Worm (Caenorhabditis elegans) whole organism, late embryonic: Measurements from ENCODE around the gene F58G11.4.

Source experiments
- C38D4.7 ChIP-seq: fragments of 200-800 bp; sonication (Bioruptor generic); optimal IDR thresholded peaks from 2 replicates; lab custom pipeline; 2018; ENCODE audit warnings: mild to moderate bottlenecking, missing genetic modification characterization, moderate library complexity, missing compliant biosample characterization
- K02D7.2 ChIP-seq: sonication (generic microtip); optimal IDR thresholded peaks from 2 replicates; lab custom pipeline; 2017; ENCODE audit warnings: mild to moderate bottlenecking, missing genetic modification characterization, missing compliant biosample characterization
- T23F11.4 ChIP-seq: fragments of 200-800 bp; sonication (Bioruptor generic); optimal IDR thresholded peaks from 2 replicates; lab custom pipeline; 2018; ENCODE audit warnings: mild to moderate bottlenecking, missing genetic modification characterization, missing compliant biosample characterization
- Y22D7AL.16 ChIP-seq: sonication (generic microtip); optimal IDR thresholded peaks from 2 replicates; lab custom pipeline; 2016; ENCODE audit warnings: missing genetic modification characterization, missing compliant biosample characterization
- ahr-1 ChIP-seq: sonication (generic microtip); optimal IDR thresholded peaks from 2 replicates; lab custom pipeline; 2016; ENCODE audit warnings: missing genetic modification characterization, missing compliant biosample characterization
- ama-1 ChIP-seq: fragments of 150-350 bp; optimal IDR thresholded peaks from 2 replicates; lab custom pipeline; 2014
- ceh-14 ChIP-seq: sonication (generic microtip); optimal IDR thresholded peaks from 2 replicates; lab custom pipeline; 2016; ENCODE audit warnings: missing genotype, missing genetic modification characterization, missing compliant biosample characterization
- ceh-18 ChIP-seq: sonication (generic microtip); optimal IDR thresholded peaks from 2 replicates; lab custom pipeline; 2016; ENCODE audit warnings: missing genetic modification characterization, missing compliant biosample characterization
- ceh-19 ChIP-seq: fragments of 200-800 bp; sonication (Bioruptor generic); optimal IDR thresholded peaks from 2 replicates; lab custom pipeline; 2018; ENCODE audit warnings: mild to moderate bottlenecking, missing genetic modification characterization, missing compliant biosample characterization
- ceh-2 ChIP-seq: sonication (generic microtip); optimal IDR thresholded peaks from 2 replicates; lab custom pipeline; 2016; ENCODE audit warnings: missing genotype, missing genetic modification characterization, missing compliant biosample characterization
- ceh-22 ChIP-seq: sonication (generic microtip); optimal IDR thresholded peaks from 2 replicates; lab custom pipeline; 2017; ENCODE audit warnings: missing biosample characterization, missing genetic modification characterization
- ceh-24 ChIP-seq: sonication (generic microtip); optimal IDR thresholded peaks from 2 replicates; lab custom pipeline; 2016; ENCODE audit warnings: mild to moderate bottlenecking, missing genetic modification characterization, missing compliant biosample characterization
- ceh-34 ChIP-seq: sonication (generic microtip); optimal IDR thresholded peaks from 2 replicates; lab custom pipeline; 2016; ENCODE audit warnings: mild to moderate bottlenecking, missing genetic modification characterization, missing compliant biosample characterization
- ceh-45 ChIP-seq: fragments of 200-800 bp; sonication (Bioruptor generic); IDR thresholded peaks from 2 replicates; pipeline ENCODE4 v1.3.6; 2022; ENCODE audit warnings: missing genetic modification reagents, missing genetic modification characterization, missing compliant biosample characterization
- ceh-48 ChIP-seq: sonication (generic microtip); optimal IDR thresholded peaks from 2 replicates; lab custom pipeline; 2016; ENCODE audit warnings: missing genetic modification characterization, inconsistent platforms, missing compliant biosample characterization
- ceh-6 ChIP-seq: fragments of 200-800 bp; sonication (Bioruptor generic); optimal IDR thresholded peaks from 2 replicates; lab custom pipeline; 2018; ENCODE audit warnings: mild to moderate bottlenecking, missing genetic modification characterization, missing compliant biosample characterization
- che-1 ChIP-seq: sonication (generic microtip); optimal IDR thresholded peaks from 2 replicates; lab custom pipeline; 2016; ENCODE audit warnings: mild to moderate bottlenecking, missing genetic modification characterization, missing compliant biosample characterization
- dve-1 ChIP-seq: sonication (generic microtip); optimal IDR thresholded peaks from 2 replicates; lab custom pipeline; 2017; ENCODE audit warnings: antibody characterized with exemption, mild to moderate bottlenecking, missing genetic modification characterization, missing compliant biosample characterization
- elt-2 ChIP-seq: sonication (generic microtip); optimal IDR thresholded peaks from 2 replicates; lab custom pipeline; 2016; ENCODE audit warnings: missing genetic modification reagents, missing genetic modification characterization, missing compliant biosample characterization
- elt-4 ChIP-seq: sonication (generic microtip); optimal IDR thresholded peaks from 2 replicates; lab custom pipeline; 2016; ENCODE audit warnings: missing genetic modification characterization, missing compliant biosample characterization
- fax-1 ChIP-seq: sonication (generic microtip); optimal IDR thresholded peaks from 2 replicates; lab custom pipeline; 2016; ENCODE audit warnings: missing genotype, missing genetic modification characterization, missing compliant biosample characterization
- fkh-6 ChIP-seq: sonication (generic microtip); optimal IDR thresholded peaks from 2 replicates; lab custom pipeline; 2016; ENCODE audit warnings: missing genetic modification characterization, missing compliant biosample characterization
- gmeb-2 ChIP-seq: sonication (generic microtip); optimal IDR thresholded peaks from 2 replicates; lab custom pipeline; 2016; ENCODE audit warnings: missing genetic modification characterization, inconsistent platforms, missing compliant biosample characterization
- hlh-13 ChIP-seq: fragments of 200-800 bp; sonication (Bioruptor generic); optimal IDR thresholded peaks from 2 replicates; lab custom pipeline; 2018; ENCODE audit warnings: mild to moderate bottlenecking, missing genetic modification characterization, missing compliant biosample characterization
- hlh-15 ChIP-seq: sonication (generic microtip); optimal IDR thresholded peaks from 2 replicates; lab custom pipeline; 2016; ENCODE audit warnings: missing genetic modification characterization, missing compliant biosample characterization
- hlh-6 ChIP-seq: sonication (generic microtip); optimal IDR thresholded peaks from 2 replicates; lab custom pipeline; 2016; ENCODE audit warnings: missing genotype, missing genetic modification characterization, missing compliant biosample characterization
- madf-2 ChIP-seq: sonication (generic microtip); optimal IDR thresholded peaks from 2 replicates; lab custom pipeline; 2017; ENCODE audit warnings: missing genetic modification characterization, missing compliant biosample characterization
- mec-3 ChIP-seq: sonication (generic microtip); optimal IDR thresholded peaks from 2 replicates; lab custom pipeline; 2016; ENCODE audit warnings: borderline replicate concordance, missing genetic modification characterization, missing compliant biosample characterization
- nhr-11 ChIP-seq: fragments of 150-350 bp; optimal IDR thresholded peaks from 2 replicates; lab custom pipeline; 2014; ENCODE audit warnings: missing biosample characterization, missing genetic modification characterization
- nhr-232 ChIP-seq: sonication (generic microtip); optimal IDR thresholded peaks from 2 replicates; lab custom pipeline; 2016; ENCODE audit warnings: missing genetic modification characterization, missing compliant biosample characterization
- npax-4 ChIP-seq: sonication (generic microtip); optimal IDR thresholded peaks from 2 replicates; lab custom pipeline; 2016; ENCODE audit warnings: missing genetic modification characterization, missing compliant biosample characterization
- odd-2 ChIP-seq: sonication (generic microtip); optimal IDR thresholded peaks from 2 replicates; lab custom pipeline; 2017; ENCODE audit warnings: antibody characterized with exemption, mild to moderate bottlenecking, missing genetic modification characterization, missing compliant biosample characterization
- pag-3 ChIP-seq: sonication (generic microtip); optimal IDR thresholded peaks from 2 replicates; lab custom pipeline; 2016; ENCODE audit warnings: missing compliant biosample characterization, missing genetic modification characterization, borderline replicate concordance
- pat-9 ChIP-seq: fragments of 200-800 bp; sonication (Bioruptor generic); optimal IDR thresholded peaks from 2 replicates; lab custom pipeline; 2018; ENCODE audit warnings: mild to moderate bottlenecking, missing genetic modification characterization, moderate library complexity, missing compliant biosample characterization
- pax-1 ChIP-seq: fragments of 150-350 bp; optimal IDR thresholded peaks from 2 replicates; lab custom pipeline; 2014; ENCODE audit warnings: missing biosample characterization, missing genetic modification characterization
- pros-1 ChIP-seq: fragments of 150-350 bp; optimal IDR thresholded peaks from 2 replicates; lab custom pipeline; 2014; ENCODE audit warnings: missing biosample characterization, missing genetic modification reagents, missing genetic modification characterization
- ref-2 ChIP-seq: sonication (generic microtip); optimal IDR thresholded peaks from 2 replicates; lab custom pipeline; 2016; ENCODE audit warnings: missing genetic modification characterization, missing compliant biosample characterization
- rnt-1 ChIP-seq: sonication (generic microtip); optimal IDR thresholded peaks from 2 replicates; lab custom pipeline; 2016; ENCODE audit warnings: missing genetic modification characterization, missing compliant biosample characterization
- sox-2 ChIP-seq: fragments of 200-800 bp; sonication (Bioruptor generic); IDR thresholded peaks from 2 replicates; pipeline ENCODE4 v1.3.6; 2022; ENCODE audit warnings: missing genetic modification reagents, missing genetic modification characterization, missing compliant biosample characterization
- sox-4 ChIP-seq: sonication (generic microtip); optimal IDR thresholded peaks from 2 replicates; lab custom pipeline; 2017; ENCODE audit warnings: mild to moderate bottlenecking, missing genetic modification characterization, inconsistent platforms, missing compliant biosample characterization
- syd-9 ChIP-seq: sonication (generic microtip); optimal IDR thresholded peaks from 2 replicates; lab custom pipeline; 2016; ENCODE audit warnings: mild to moderate bottlenecking, missing genetic modification characterization, moderate library complexity, missing compliant biosample characterization
- tbx-2 ChIP-seq: sonication (generic microtip); optimal IDR thresholded peaks from 2 replicates; lab custom pipeline; 2016; ENCODE audit warnings: missing genetic modification characterization, missing compliant biosample characterization
- tbx-7 ChIP-seq: sonication (generic microtip); optimal IDR thresholded peaks from 2 replicates; lab custom pipeline; 2016; ENCODE audit warnings: missing genotype, missing genetic modification characterization, missing compliant biosample characterization
- ttx-3 ChIP-seq: sonication (generic microtip); optimal IDR thresholded peaks from 2 replicates; lab custom pipeline; 2016; ENCODE audit warnings: missing genetic modification reagents, missing genetic modification characterization, missing compliant biosample characterization
- unc-42 ChIP-seq: sonication (generic microtip); optimal IDR thresholded peaks from 2 replicates; lab custom pipeline; 2016; ENCODE audit warnings: missing genotype, missing genetic modification characterization, missing compliant biosample characterization
- unc-55 ChIP-seq: sonication (generic microtip); optimal IDR thresholded peaks from 2 replicates; lab custom pipeline; 2017; ENCODE audit warnings: missing biosample characterization, missing genetic modification reagents, missing genetic modification characterization
- unc-86 ChIP-seq: sonication (generic microtip); optimal IDR thresholded peaks from 2 replicates; lab custom pipeline; 2016; ENCODE audit warnings: missing genetic modification characterization, missing compliant biosample characterization
- zip-5 ChIP-seq: sonication (generic microtip); optimal IDR thresholded peaks from 2 replicates; lab custom pipeline; 2016; ENCODE audit warnings: missing genetic modification characterization, missing compliant biosample characterization

F58G11.4 gene

ce11 chrV:13707295-13707694 is 34.9 kb downstream of the F58G11.4 start, which contains the start of gene hlh-34:
TSS of gene hlh-34 (minus strand) at chrV:13707395.
- peak; percentile 3 for TF ChIP-seq unc-42
- TF ChIP-seq ceh-45 (GFP tag; lab: Robert Waterston, UW): no peak

DNA sequence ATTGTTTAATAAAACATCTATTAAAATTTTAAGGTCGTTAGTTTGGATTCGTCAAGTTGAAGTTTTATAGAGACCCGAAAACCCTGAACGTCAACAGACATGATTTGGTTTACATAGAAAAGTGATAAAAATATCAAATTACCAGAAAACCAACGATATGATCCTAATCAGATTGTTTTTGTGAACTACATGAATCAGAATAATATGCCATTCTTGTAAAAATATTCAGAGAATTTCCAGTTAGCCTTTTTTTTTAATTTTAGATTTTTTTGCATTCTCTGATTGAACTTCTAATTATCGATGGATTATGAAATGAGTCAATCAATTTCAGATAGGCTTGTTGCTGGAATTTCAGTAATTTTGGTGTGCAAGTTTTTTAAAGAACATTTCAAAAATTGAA is 38.7 kb downstream of the F58G11.4 start, which contains the start of gene srx-96:
Gene srx-96 (plus strand): TSS at position 301 of the 400 bp plus-strand sequence.
- TF ChIP-seq elt-4 (no peak), sox-4 (tag; lab: Kevin White, UChicago) (no peak), ama-1 (lab: Kevin White, UChicago) (no peak), mec-3 (no peak), ref-2 (no peak), npax-4 (tag; lab: Kevin White, UChicago) (no peak), ceh-2 (tag; lab: Kevin White, UChicago) (no peak), dve-1 (no peak), ceh-48 (tag; lab: Kevin White, UChicago) (no peak)

DNA sequence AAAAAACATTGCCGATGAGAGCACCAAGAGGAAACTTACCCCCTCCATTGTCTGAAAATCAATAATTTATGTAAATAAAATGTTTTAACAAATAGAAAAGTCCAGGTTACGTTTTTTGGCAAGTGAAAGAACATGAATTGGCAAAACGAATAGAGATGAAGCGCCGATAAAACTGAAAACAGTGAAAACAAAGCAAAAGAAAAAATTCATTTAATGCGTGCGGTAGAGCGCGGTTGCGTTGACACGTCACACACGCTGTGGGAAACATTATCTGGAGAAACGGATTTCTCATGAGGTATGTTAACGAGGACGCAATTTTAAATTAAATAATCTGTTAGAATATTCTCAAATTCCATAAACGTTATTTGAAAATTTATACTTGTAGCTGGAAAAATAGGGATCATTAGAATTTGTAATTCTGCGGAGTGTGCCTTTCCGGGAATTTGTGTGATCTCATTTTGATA is 42.9 kb downstream of the F58G11.4 start, which contains the start of gene zipt-9:
Gene zipt-9 (minus strand): TSS at position 51 of the 464 bp plus-strand sequence.
- TF ChIP-seq hlh-6 (tag; lab: Kevin White, UChicago): peak; percentile 41
- peak; percentile 90 for TF ChIP-seq fax-1 (tag; lab: Kevin White, UChicago)
- peak; percentile 94 for TF ChIP-seq ceh-2 (tag; lab: Kevin White, UChicago)
- TF ChIP-seq unc-86 (tag; lab: Kevin White, UChicago): peak; percentile 68
- TF ChIP-seq unc-55: no peak
- no peak for TF ChIP-seq pax-1 (tag; lab: Kevin White, UChicago)
- peak; percentile 22 for TF ChIP-seq madf-2
- no peak for TF ChIP-seq hlh-13 (GFP tag; lab: Kevin White, UChicago)
- TF ChIP-seq fkh-6: peak; percentile 72
- peak; percentile 24 for TF ChIP-seq ceh-6 (GFP tag; lab: Kevin White, UChicago)
- TF ChIP-seq syd-9 (tag; lab: Kevin White, UChicago): peak; percentile 39
- TF ChIP-seq elt-4: no peak
- TF ChIP-seq mec-3: peak; percentile 88
- peak; percentile 89 for TF ChIP-seq ceh-34 (tag; lab: Kevin White, UChicago)
- peak; percentile 85 for TF ChIP-seq elt-2 (tag; lab: Kevin White, UChicago)
- peak; percentile 38 for TF ChIP-seq che-1 (tag; lab: Kevin White, UChicago)
- no peak for TF ChIP-seq K02D7.2 (tag; lab: Kevin White, UChicago)
- no peak for TF ChIP-seq gmeb-2 (tag; lab: Kevin White, UChicago)
- TF ChIP-seq C38D4.7 (GFP tag; lab: Kevin White, UChicago): no peak
- TF ChIP-seq unc-42: peak; percentile 98
- TF ChIP-seq T23F11.4 (GFP tag; lab: Kevin White, UChicago): peak; percentile 12
- no peak for TF ChIP-seq pat-9 (tag; lab: Kevin White, UChicago)
- no peak for TF ChIP-seq dve-1
- no peak for TF ChIP-seq npax-4 (tag; lab: Kevin White, UChicago)
- TF ChIP-seq zip-5 (tag; lab: Kevin White, UChicago): peak; percentile 91
- TF ChIP-seq tbx-7: peak; percentile 95
- TF ChIP-seq pag-3: peak; percentile 61
- no peak for TF ChIP-seq sox-4 (tag; lab: Kevin White, UChicago)
- peak; percentile 5 for TF ChIP-seq ttx-3
- TF ChIP-seq ama-1 (lab: Kevin White, UChicago): no peak
- TF ChIP-seq hlh-15 (tag; lab: Kevin White, UChicago): peak; percentile 79
- peak; percentile 22 for TF ChIP-seq ceh-19
- no peak for TF ChIP-seq nhr-232 (tag; lab: Kevin White, UChicago)
- peak; percentile 92 for TF ChIP-seq rnt-1 (tag; lab: Kevin White, UChicago)
- peak; percentile 79 for TF ChIP-seq ahr-1 (tag; lab: Kevin White, UChicago)
- no peak for TF ChIP-seq nhr-11 (tag; lab: Kevin White, UChicago)
- TF ChIP-seq pros-1: no peak
- TF ChIP-seq tbx-2 (tag; lab: Kevin White, UChicago): peak; percentile 98
- TF ChIP-seq ceh-24: no peak
- TF ChIP-seq Y22D7AL.16 (tag; lab: Kevin White, UChicago): no peak
- TF ChIP-seq ref-2: peak; percentile 96
- TF ChIP-seq ceh-22: no peak
- TF ChIP-seq ceh-18: peak; percentile 76
- no peak for TF ChIP-seq odd-2 (tag; lab: Kevin White, UChicago)
- TF ChIP-seq ceh-14 (tag; lab: Kevin White, UChicago): peak; percentile 96
- TF ChIP-seq sox-2: no peak
